Worm (Caenorhabditis elegans) whole organism, L4 larva: ENCODE measurements around the gene Y50D4A.1.

Source experiments
- F37D6.2 ChIP-seq: sonication (generic microtip); optimal IDR thresholded peaks from 2 replicates; lab custom pipeline; 2016; ENCODE audit warnings: mild to moderate bottlenecking, missing genetic modification characterization, missing compliant biosample characterization
- R02D3.7 ChIP-seq: fragments of 150-350 bp; sonication (generic microtip); optimal IDR thresholded peaks from 3 replicates; lab custom pipeline; 2014; ENCODE audit warnings: missing biosample characterization, missing genetic modification characterization
- Y5F2A.4 ChIP-seq: fragments of 200-800 bp; sonication (Bioruptor generic); optimal IDR thresholded peaks from 2 replicates; lab custom pipeline; 2018; ENCODE audit warnings: mild to moderate bottlenecking, missing genetic modification characterization, missing compliant biosample characterization
- aly-2 ChIP-seq: sonication (generic microtip); optimal IDR thresholded peaks from 2 replicates; lab custom pipeline; 2018; ENCODE audit warnings: missing biosample characterization, missing genetic modification characterization
- ceh-62 ChIP-seq: sonication (generic microtip); optimal IDR thresholded peaks from 2 replicates; lab custom pipeline; 2017; ENCODE audit warnings: missing biosample characterization, missing genetic modification characterization
- ctbp-1 ChIP-seq: fragments of 200-800 bp; sonication (Bioruptor generic); IDR thresholded peaks from 2 replicates; pipeline ENCODE4 v1.3.6; 2022; ENCODE audit warnings: missing genetic modification reagents, missing genetic modification characterization, missing compliant biosample characterization
- daf-16 ChIP-seq, 3 experiments: sonication (generic microtip); optimal IDR thresholded peaks; 2 replicates each; lab custom pipeline; 2016 to 2017; ENCODE audit warnings: missing genetic modification characterization in 3 of 3, missing genetic modification reagents in 3 of 3, mild to moderate bottlenecking in 2 of 3, missing compliant biosample characterization in 2 of 3, missing biosample characterization in 1 of 3, moderate library complexity in 1 of 3
- daf-19 ChIP-seq: fragments of 200-800 bp; sonication (Bioruptor generic); conservative IDR thresholded peaks from 2 replicates; pipeline ENCODE4 v1.3.6; 2022; ENCODE audit warnings: missing genetic modification characterization, missing compliant biosample characterization
- daf-8 ChIP-seq: fragments of 200-800 bp; sonication (Bioruptor generic); IDR thresholded peaks from 2 replicates; pipeline ENCODE4 v1.3.6; 2022; ENCODE audit warnings: missing genetic modification characterization, missing compliant biosample characterization
- dpl-1 ChIP-seq: fragments of 150-350 bp; optimal IDR thresholded peaks from 2 replicates; lab custom pipeline; 2014; ENCODE audit warnings: missing biosample characterization, missing genetic modification reagents, missing genetic modification characterization
- egl-43 ChIP-seq: fragments of 200-800 bp; sonication (Bioruptor generic); IDR thresholded peaks from 2 replicates; pipeline ENCODE4 v1.3.6; 2022; ENCODE audit warnings: missing genetic modification reagents, missing genetic modification characterization, missing compliant biosample characterization
- fkh-10 ChIP-seq: fragments of 150-350 bp; optimal IDR thresholded peaks from 2 replicates; lab custom pipeline; 2014; ENCODE audit warnings: missing biosample characterization, missing genetic modification reagents, missing genetic modification characterization
- hlh-30 ChIP-seq: sonication (generic microtip); optimal IDR thresholded peaks from 2 replicates; lab custom pipeline; 2017; ENCODE audit warnings: antibody characterized with exemption, mild to moderate bottlenecking, missing genetic modification characterization, missing compliant biosample characterization; ENCODE audit not compliant: insufficient read depth
- hmg-1.1 ChIP-seq: fragments of 200-800 bp; sonication (Bioruptor generic); IDR thresholded peaks from 2 replicates; pipeline ENCODE4 v1.3.6; 2022; ENCODE audit warnings: missing genetic modification reagents, missing genetic modification characterization, missing compliant biosample characterization
- lin-38 ChIP-seq: fragments of 200-800 bp; sonication (Bioruptor generic); IDR thresholded peaks from 2 replicates; pipeline ENCODE4 v1.3.6; 2022; ENCODE audit warnings: missing genetic modification reagents, missing genetic modification characterization, missing compliant biosample characterization
- lir-3 ChIP-seq: sonication (generic microtip); optimal IDR thresholded peaks from 2 replicates; lab custom pipeline; 2016; ENCODE audit warnings: mild to moderate bottlenecking, missing genetic modification characterization, missing compliant biosample characterization
- lsy-2 ChIP-seq, 2 experiments: fragments of 150-350 bp in 1 of 2; sonication (generic microtip) in 1 of 2; optimal IDR thresholded peaks; 2 replicates each; lab custom pipeline; 2014 to 2017; ENCODE audit warnings: missing biosample characterization in 2 of 2, missing genetic modification characterization in 2 of 2
- mes-2 ChIP-seq: sonication (generic microtip); optimal IDR thresholded peaks from 2 replicates; lab custom pipeline; 2016; ENCODE audit warnings: missing genotype, mild to moderate bottlenecking, missing genetic modification characterization, missing compliant biosample characterization; ENCODE audit not compliant: poor library complexity, severe bottlenecking
- nhr-102 ChIP-seq: sonication (generic microtip); optimal IDR thresholded peaks from 2 replicates; lab custom pipeline; 2016; ENCODE audit warnings: mild to moderate bottlenecking, missing genetic modification characterization, moderate library complexity, missing compliant biosample characterization
- nhr-111 ChIP-seq: fragments of 200-800 bp; sonication (Bioruptor generic); optimal IDR thresholded peaks from 2 replicates; lab custom pipeline; 2018; ENCODE audit warnings: mild to moderate bottlenecking, missing genetic modification characterization, missing compliant biosample characterization
- nhr-28 ChIP-seq: fragments of 150-350 bp; optimal IDR thresholded peaks from 2 replicates; lab custom pipeline; 2014; ENCODE audit warnings: missing biosample characterization, missing genetic modification characterization
- nhr-42 ChIP-seq: fragments of 200-800 bp; sonication (Bioruptor generic); IDR thresholded peaks from 2 replicates; pipeline ENCODE4 v1.3.6; 2022; ENCODE audit warnings: missing genetic modification characterization, missing compliant biosample characterization
- nhr-6 ChIP-seq: fragments of 150-350 bp; optimal IDR thresholded peaks from 2 replicates; lab custom pipeline; 2014; ENCODE audit warnings: missing biosample characterization, missing genetic modification characterization
- nhr-77 ChIP-seq: fragments of 150-350 bp; optimal IDR thresholded peaks from 2 replicates; lab custom pipeline; 2014; ENCODE audit warnings: missing biosample characterization, missing genetic modification characterization
- pqm-1 ChIP-seq: sonication (generic microtip); optimal IDR thresholded peaks from 2 replicates; lab custom pipeline; 2017; ENCODE audit warnings: missing biosample characterization, missing genetic modification characterization
- rbr-2 ChIP-seq: sonication (generic microtip); optimal IDR thresholded peaks from 2 replicates; lab custom pipeline; 2016; ENCODE audit warnings: missing genotype, missing genetic modification characterization, missing compliant biosample characterization
- set-16 ChIP-seq: fragments of 200-800 bp; sonication (Bioruptor generic); IDR thresholded peaks from 2 replicates; pipeline ENCODE4 v1.3.6; 2022; ENCODE audit warnings: missing genetic modification reagents, missing genetic modification characterization, missing compliant biosample characterization
- skn-1 ChIP-seq: fragments of 150-350 bp; optimal IDR thresholded peaks from 2 replicates; lab custom pipeline; 2014; ENCODE audit warnings: missing biosample characterization, missing genetic modification characterization
- spr-3 ChIP-seq: fragments of 200-800 bp; sonication (Bioruptor generic); optimal IDR thresholded peaks from 2 replicates; lab custom pipeline; 2018; ENCODE audit warnings: mild to moderate bottlenecking, missing genetic modification characterization, missing compliant biosample characterization
- tag-97 ChIP-seq: fragments of 200-800 bp; sonication (Bioruptor generic); IDR thresholded peaks from 2 replicates; pipeline ENCODE4 v1.3.6; 2022; ENCODE audit warnings: missing genetic modification characterization, missing compliant biosample characterization
- zag-1 ChIP-seq: fragments of 150-350 bp; optimal IDR thresholded peaks from 2 replicates; lab custom pipeline; 2014; ENCODE audit warnings: missing biosample characterization, missing genetic modification characterization
- zfp-2 ChIP-seq: sonication (generic microtip); optimal IDR thresholded peaks from 2 replicates; lab custom pipeline; 2016; ENCODE audit warnings: mild to moderate bottlenecking, missing genetic modification characterization, missing compliant biosample characterization
- zip-2 ChIP-seq: fragments of 150-350 bp; optimal IDR thresholded peaks from 2 replicates; lab custom pipeline; 2014; ENCODE audit warnings: missing biosample characterization, missing genetic modification characterization
- ztf-11 ChIP-seq: fragments of 150-350 bp; optimal IDR thresholded peaks from 2 replicates; lab custom pipeline; 2014; ENCODE audit warnings: missing biosample characterization, missing genetic modification characterization
- ztf-7 ChIP-seq: fragments of 150-350 bp; optimal IDR thresholded peaks from 2 replicates; lab custom pipeline; 2014; ENCODE audit warnings: missing biosample characterization, missing genetic modification characterization

Gene Y50D4A.1

ce11 chrV:1199219-1199889, 8.3 kb upstream of the Y50D4A.1 start, which contains the start of gene Y50D4A.6:
Gene Y50D4A.6 (minus strand): TSS chrV:1199269.
- TF ChIP-seq egl-43 (GFP tag; lab: Robert Waterston, UW) (peak; percentile 61; the same call in 1 of the 2 replicates), Y5F2A.4 (GFP tag; lab: Kevin White, UChicago) (no peak), set-16 (GFP tag; lab: Robert Waterston, UW) (peak; percentile 96)
- TF ChIP-seq, all 104 proteins: peak for 2

- no peak for TF ChIP-seq pqm-1 (tag; lab: Kevin White, UChicago)
- no peak for TF ChIP-seq ztf-11 (tag; lab: Kevin White, UChicago)
Observed at ce11 chrV:1201717-1202116, 6.0 kb upstream of the Y50D4A.1 start.

- no peak for TF ChIP-seq lsy-2 (tag; optimal IDR thresholded peaks at IDR 0.05; lab: Kevin White, UChicago)
- TF ChIP-seq dpl-1 (GFP tag; lab: Kevin White, UChicago) = peak; percentile 31
- no peak for TF ChIP-seq aly-2 (tag; lab: Kevin White, UChicago)
- TF ChIP-seq mes-2 (tag; lab: Kevin White, UChicago) = peak; percentile 37
- TF ChIP-seq lin-38 (GFP tag; lab: Robert Waterston, UW) = peak; percentile 69
- TF ChIP-seq hmg-1.1 = peak; percentile 50; the same call in 1 of the 2 replicates
Observed at ce11 chrV:1206971-1207370, 718 bp upstream of the Y50D4A.1 start, which contains the start of gene Y50D4A.5. Gene Y50D4A.5 (plus strand): TSS chrV:1207307.

ce11 chrV:1220509-1220908, 12.8 kb downstream of the Y50D4A.1 start, which contains the start of gene Y50D4A.10:
Gene Y50D4A.10 (minus strand): TSS chrV:1220565.
- TF ChIP-seq nhr-77 (tag; lab: Kevin White, UChicago) (no peak), nhr-6 (no peak), ztf-7 (tag; lab: Kevin White, UChicago) (no peak), lir-3 (tag; lab: Kevin White, UChicago) (no peak), nhr-111 (GFP tag; lab: Kevin White, UChicago) (no peak), hmg-1.1 (no peak), spr-3 (GFP tag; lab: Kevin White, UChicago) (no peak), ctbp-1 (GFP tag; lab: Robert Waterston, UW) (no peak), dpl-1 (GFP tag; lab: Kevin White, UChicago) (no peak), hlh-30 (tag; lab: Kevin White, UChicago) (no peak), fkh-10 (no peak), lin-38 (GFP tag; lab: Robert Waterston, UW) (no peak), ceh-62 (no peak), R02D3.7 (tag; lab: Kevin White, UChicago) (no peak)

ce11 chrV:1223559-1223958, 15.9 kb downstream of the Y50D4A.1 start:
- TF ChIP-seq ztf-11 (tag; lab: Kevin White, UChicago) = no peak
- TF ChIP-seq nhr-42 (GFP tag; lab: Robert Waterston, UW) = no peak
- TF ChIP-seq daf-16 (GFP tag; optimal IDR thresholded peaks at IDR 0.05; lab: Kevin White, UChicago) = no peak
- TF ChIP-seq daf-16 (tag; optimal IDR thresholded peaks at IDR 0.05; lab: Kevin White, UChicago) = no peak
- TF ChIP-seq daf-19 = no peak
- no peak for TF ChIP-seq tag-97 (GFP tag; lab: Robert Waterston, UW)
- TF ChIP-seq zfp-2 (tag; lab: Kevin White, UChicago) = no peak
- TF ChIP-seq zip-2 = no peak
- no peak for TF ChIP-seq zag-1 (tag; lab: Kevin White, UChicago)
- no peak for TF ChIP-seq F37D6.2 (tag; lab: Kevin White, UChicago)
- no peak for TF ChIP-seq skn-1 (tag; lab: Kevin White, UChicago)
- TF ChIP-seq rbr-2 (tag; lab: Kevin White, UChicago) = no peak
- no peak for TF ChIP-seq lsy-2 (tag; optimal IDR thresholded peaks at IDR 0.05; lab: Kevin White, UChicago)
- no peak for TF ChIP-seq daf-8
- TF ChIP-seq nhr-28 (tag; lab: Kevin White, UChicago) = no peak
- TF ChIP-seq pqm-1 (tag; lab: Kevin White, UChicago) = no peak
- TF ChIP-seq nhr-102 = no peak
- TF ChIP-seq R02D3.7 (tag; lab: Kevin White, UChicago) = no peak
